Worm (Caenorhabditis elegans) whole organism, mixed stage, embryonic: ENCODE results near the gene srh-220.

ENCODE experiments used
- blmp-1 ChIP-seq: fragments of 150-350 bp; optimal IDR thresholded peaks from 2 replicates; lab custom pipeline; 2014; ENCODE audit warnings: missing biosample characterization, missing genetic modification characterization
- lin-13 ChIP-seq: fragments of 150-350 bp; optimal IDR thresholded peaks from 2 replicates; lab custom pipeline; 2014; ENCODE audit warnings: missing biosample characterization, missing genetic modification characterization
- nhr-237 ChIP-seq: fragments of 150-350 bp; optimal IDR thresholded peaks from 2 replicates; lab custom pipeline; 2014; ENCODE audit warnings: missing biosample characterization, missing genetic modification characterization
- nhr-76 ChIP-seq: sonication (generic microtip); optimal IDR thresholded peaks from 2 replicates; lab custom pipeline; 2017; ENCODE audit warnings: missing biosample characterization, missing genetic modification characterization
- pha-4 ChIP-seq: fragments of 150-350 bp; optimal IDR thresholded peaks from 2 replicates; lab custom pipeline; 2018; ENCODE audit warnings: missing biosample characterization, missing genetic modification reagents, missing genetic modification characterization
- unc-39 ChIP-seq: fragments of 150-350 bp; optimal IDR thresholded peaks from 2 replicates; lab custom pipeline; 2014; ENCODE audit warnings: missing biosample characterization, missing genetic modification characterization

ce11 chrIV:3981601-3982000, 3.8 kb upstream of the srh-220 start, which contains the start of gene srh-223:
- TF ChIP-seq blmp-1 (tag; lab: Kevin White, UChicago) (no peak), unc-39 (no peak), pha-4 (tag; lab: Kevin White, UChicago) (no peak), nhr-237 (tag; lab: Kevin White, UChicago) (no peak), nhr-76 (tag; lab: Kevin White, UChicago) (no peak), lin-13 (tag; lab: Kevin White, UChicago) (no peak)
